Fruit fly (Drosophila melanogaster) whole organism, embryonic: ENCODE results near the gene AstCC.

Experiments
- CG10366 ChIP-seq: fragments of 200-800 bp; sonication (Bioruptor generic); IDR thresholded peaks from 2 replicates; pipeline ENCODE4 v1.3.6; 2022; ENCODE audit warnings: missing biosample characterization, missing genetic modification characterization
- CG10543 ChIP-seq: fragments of 200-800 bp; sonication (Bioruptor generic); optimal IDR thresholded peaks from 3 replicates; lab custom pipeline; 2017; ENCODE audit warnings: missing biosample characterization, mild to moderate bottlenecking, missing genetic modification characterization, moderate library complexity
- CG11504 ChIP-seq: fragments of 200-800 bp; sonication (Bioruptor generic); optimal IDR thresholded peaks from 3 replicates; lab custom pipeline; 2019; ENCODE audit warnings: missing biosample characterization, mild to moderate bottlenecking, missing genetic modification characterization, moderate library complexity
- CG11695 ChIP-seq: fragments of 200-800 bp; sonication (Bioruptor generic); IDR thresholded peaks from 3 replicates; pipeline ENCODE4 v1.3.6; 2022; ENCODE audit warnings: missing biosample characterization, missing genetic modification characterization
- CG14860 ChIP-seq: fragments of 200-800 bp; sonication (Bioruptor generic); IDR thresholded peaks from 3 replicates; pipeline ENCODE4 v1.3.6; 2022; ENCODE audit warnings: missing biosample characterization, missing genetic modification characterization; ENCODE audit not compliant: partially characterized antibody
- CG15269 ChIP-seq: fragments of 200-800 bp; sonication (Bioruptor generic); optimal IDR thresholded peaks from 2 replicates; lab custom pipeline; 2018; ENCODE audit warnings: missing biosample characterization, mild to moderate bottlenecking, missing genetic modification characterization, moderate library complexity
- CG15601 ChIP-seq: fragments of 200-800 bp; sonication (Bioruptor generic); optimal IDR thresholded peaks from 3 replicates; lab custom pipeline; 2019; ENCODE audit warnings: missing biosample characterization, mild to moderate bottlenecking, missing genetic modification characterization, moderate library complexity
- CG1603 ChIP-seq: fragments of 200-800 bp; sonication (Bioruptor generic); optimal IDR thresholded peaks from 2 replicates; lab custom pipeline; 2019; ENCODE audit warnings: missing biosample characterization, mild to moderate bottlenecking, missing genetic modification characterization, moderate library complexity
- CG3726 ChIP-seq: fragments of 200-800 bp; sonication (Bioruptor generic); IDR thresholded peaks from 3 replicates; pipeline ENCODE4, ENCODE4 v1.3.6; 2022; ENCODE audit warnings: missing biosample characterization, missing genetic modification characterization
- CG6689 ChIP-seq: fragments of 200-800 bp; sonication (Bioruptor generic); IDR thresholded peaks from 2 replicates; pipeline ENCODE4 v1.3.6; 2022; ENCODE audit warnings: missing biosample characterization, missing genetic modification characterization
- CG6813 ChIP-seq: fragments of 200-800 bp; sonication (Bioruptor generic); optimal IDR thresholded peaks from 2 replicates; lab custom pipeline; 2017; ENCODE audit warnings: missing biosample characterization, missing genetic modification characterization, mild to moderate bottlenecking, moderate library complexity, missing genetic modification reagents
- CG7556 ChIP-seq: fragments of 200-800 bp; sonication (Bioruptor generic); optimal IDR thresholded peaks from 2 replicates; lab custom pipeline; 2017; ENCODE audit warnings: missing biosample characterization, mild to moderate bottlenecking, missing genetic modification characterization
- CG8290 ChIP-seq, 3 experiments: fragments of 200-800 bp; sonication (Bioruptor generic); optimal IDR thresholded peaks; 2 replicates each; lab custom pipeline; 2016 to 2019; ENCODE audit warnings: missing biosample characterization in 3 of 3, missing genetic modification characterization in 3 of 3, mild to moderate bottlenecking in 2 of 3, moderate library complexity in 1 of 3
- CG9215 ChIP-seq: fragments of 200-800 bp; sonication (Bioruptor generic); IDR thresholded peaks from 2 replicates; pipeline ENCODE4 v1.3.6; 2022; ENCODE audit warnings: missing biosample characterization, missing genetic modification characterization
- CTCF ChIP-seq: fragments of 200-800 bp; sonication (Bioruptor generic); optimal IDR thresholded peaks from 2 replicates; lab custom pipeline; 2017; ENCODE audit warnings: missing biosample characterization, mild to moderate bottlenecking, missing genetic modification characterization, moderate library complexity
- Camta ChIP-seq: fragments of 200-800 bp; sonication (Bioruptor generic); optimal IDR thresholded peaks from 2 replicates; lab custom pipeline; 2016; ENCODE audit warnings: missing biosample characterization, missing genetic modification characterization
- Dll ChIP-seq: fragments of 200-800 bp; sonication (Bioruptor generic); IDR thresholded peaks from 4 replicates; pipeline ENCODE4 v1.3.6; 2022; ENCODE audit warnings: missing biosample characterization, missing genetic modification characterization; ENCODE audit not compliant: partially characterized antibody
- HmgZ ChIP-seq: fragments of 200-800 bp; sonication (Bioruptor generic); optimal IDR thresholded peaks from 2 replicates; lab custom pipeline; 2018; ENCODE audit warnings: missing biosample characterization, mild to moderate bottlenecking, missing genetic modification characterization
- Hsf ChIP-seq: fragments of 200-800 bp; sonication (Bioruptor generic); optimal IDR thresholded peaks from 3 replicates; lab custom pipeline; 2016; ENCODE audit warnings: missing biosample characterization, missing genetic modification characterization
- Lim3 ChIP-seq: fragments of 200-800 bp; sonication (Bioruptor generic); IDR thresholded peaks from 2 replicates; pipeline ENCODE4 v1.3.6; 2022; ENCODE audit warnings: missing biosample characterization, missing genetic modification characterization
- Lpt ChIP-seq: fragments of >200 bp; optimal IDR thresholded peaks from 2 replicates; lab custom pipeline; 2018; ENCODE audit warnings: missing biosample characterization, missing genetic modification characterization
- MESR4 ChIP-seq: fragments of 200-800 bp; sonication (Bioruptor generic); optimal IDR thresholded peaks from 2 replicates; lab custom pipeline; 2018; ENCODE audit warnings: missing biosample characterization, mild to moderate bottlenecking, missing genetic modification characterization, moderate library complexity
- Neu2 ChIP-seq: fragments of 200-800 bp; sonication (Bioruptor generic); optimal IDR thresholded peaks from 3 replicates; lab custom pipeline; 2016; ENCODE audit warnings: missing biosample characterization, missing genetic modification characterization, borderline replicate concordance
- Optix ChIP-seq: fragments of 200-800 bp; sonication (Bioruptor generic); IDR thresholded peaks from 3 replicates; pipeline ENCODE4 v1.3.6; 2022; ENCODE audit warnings: missing biosample characterization, missing genetic modification characterization
- Six4 ChIP-seq: fragments of 200-800 bp; sonication (Bioruptor generic); optimal IDR thresholded peaks from 2 replicates; lab custom pipeline; 2016; ENCODE audit warnings: missing biosample characterization, missing genetic modification characterization
- Sry-β ChIP-seq: fragments of 200-800 bp; sonication (Bioruptor generic); optimal IDR thresholded peaks from 2 replicates; lab custom pipeline; 2018; ENCODE audit warnings: missing biosample characterization, mild to moderate bottlenecking, missing genetic modification characterization, moderate library complexity
- Ssrp ChIP-seq: fragments of 200-800 bp; sonication (Bioruptor generic); optimal IDR thresholded peaks from 2 replicates; lab custom pipeline; 2018; ENCODE audit warnings: missing biosample characterization, mild to moderate bottlenecking, missing genetic modification characterization, moderate library complexity
- ara ChIP-seq: fragments of 200-800 bp; sonication (Bioruptor generic); IDR thresholded peaks from 2 replicates; pipeline ENCODE4 v1.3.6; 2022; ENCODE audit warnings: missing biosample characterization, missing genetic modification characterization
- bsh ChIP-seq, 2 experiments: fragments of 200-800 bp; sonication (Bioruptor generic); optimal IDR thresholded peaks; 2 replicates each; lab custom pipeline; 2017 to 2018; ENCODE audit warnings: mild to moderate bottlenecking in 2 of 2, missing biosample characterization in 2 of 2, missing genetic modification characterization in 2 of 2, moderate library complexity in 1 of 2
- chif ChIP-seq, 2 experiments: fragments of 200-800 bp; sonication (Bioruptor generic); optimal IDR thresholded peaks; 3 replicates each; lab custom pipeline; 2016; ENCODE audit warnings: missing biosample characterization in 2 of 2, missing genetic modification characterization in 2 of 2
- chm ChIP-seq: fragments of 200-800 bp; sonication (Bioruptor generic); IDR thresholded peaks from 2 replicates; pipeline ENCODE4 v1.3.6; 2022; ENCODE audit warnings: missing biosample characterization, missing genetic modification characterization
- ci ChIP-seq: fragments of 200-800 bp; sonication (Bioruptor generic); IDR thresholded peaks from 3 replicates; pipeline ENCODE4 v1.3.6; 2022; ENCODE audit warnings: missing biosample characterization, missing genetic modification characterization
- crp ChIP-seq, 2 experiments: fragments of 200-800 bp; sonication (Bioruptor generic); optimal IDR thresholded peaks; 2 replicates in 1 of 2; 3 replicates in 1 of 2; lab custom pipeline; 2017; ENCODE audit warnings: missing biosample characterization in 2 of 2, missing genetic modification characterization in 2 of 2, mild to moderate bottlenecking in 1 of 2, moderate library complexity in 1 of 2
- dysf ChIP-seq: fragments of 200-800 bp; sonication (Bioruptor generic); IDR thresholded peaks from 3 replicates; pipeline ENCODE4 v1.3.6; 2022; ENCODE audit warnings: missing biosample characterization, missing genetic modification characterization
- eyg ChIP-seq: fragments of 200-800 bp; sonication (Bioruptor generic); optimal IDR thresholded peaks from 3 replicates; lab custom pipeline; 2016; ENCODE audit warnings: missing biosample characterization, missing genetic modification characterization
- gcm2 ChIP-seq: fragments of 200-800 bp; sonication (Bioruptor generic); optimal IDR thresholded peaks from 2 replicates; lab custom pipeline; 2016; ENCODE audit warnings: missing biosample characterization, missing genetic modification characterization
- gfzf ChIP-seq: fragments of 200-800 bp; sonication (Bioruptor generic); optimal IDR thresholded peaks from 2 replicates; lab custom pipeline; 2016; ENCODE audit warnings: missing biosample characterization, mild to moderate bottlenecking, missing genetic modification characterization, moderate library complexity
- gsb ChIP-seq: fragments of 200-800 bp; sonication (Bioruptor generic); IDR thresholded peaks from 2 replicates; pipeline ENCODE4 v1.3.6; 2022; ENCODE audit warnings: missing biosample characterization, missing genetic modification characterization
- klu ChIP-seq: fragments of 200-800 bp; sonication (Bioruptor generic); IDR thresholded peaks from 2 replicates; pipeline ENCODE4 v1.3.6; 2022; ENCODE audit warnings: missing biosample characterization, missing genetic modification characterization
- lola ChIP-seq, 3 experiments: fragments of >200 bp in 2 of 3; fragments of 200-800 bp in 1 of 3; sonication (Bioruptor generic) in 1 of 3; optimal IDR thresholded peaks; 2 replicates each; lab custom pipeline; 2017 to 2019; ENCODE audit warnings: missing biosample characterization in 3 of 3, missing genetic modification characterization in 3 of 3, mild to moderate bottlenecking in 1 of 3, moderate library complexity in 1 of 3
- nmo ChIP-seq: fragments of 200-800 bp; sonication (Bioruptor generic); optimal IDR thresholded peaks from 2 replicates; lab custom pipeline; 2018; ENCODE audit warnings: missing biosample characterization, mild to moderate bottlenecking, missing genetic modification characterization, moderate library complexity
- sens ChIP-seq: fragments of 200-800 bp; sonication (Bioruptor generic); peaks from one replicate; lab custom pipeline; 2016; ENCODE audit warnings: missing biosample characterization, missing genetic modification characterization
- shn ChIP-seq: fragments of 200-800 bp; sonication (Bioruptor generic); optimal IDR thresholded peaks from 3 replicates; lab custom pipeline; 2016; ENCODE audit warnings: missing biosample characterization, missing genetic modification characterization
- tna ChIP-seq: fragments of 200-800 bp; sonication (Bioruptor generic); IDR thresholded peaks from 2 replicates; pipeline ENCODE4 v1.3.6; 2022; ENCODE audit warnings: missing biosample characterization, missing genetic modification characterization; ENCODE audit not compliant: partially characterized antibody
- toy ChIP-seq: fragments of 200-800 bp; sonication (Bioruptor generic); IDR thresholded peaks from 2 replicates; pipeline ENCODE4 v1.3.6; 2022; ENCODE audit warnings: missing biosample characterization, missing genetic modification characterization
- trem ChIP-seq: fragments of 200-800 bp; optimal IDR thresholded peaks from 3 replicates; lab custom pipeline; 2019; ENCODE audit warnings: missing biosample characterization, mild to moderate bottlenecking, missing genetic modification characterization, moderate library complexity
- tup ChIP-seq: fragments of 200-800 bp; sonication (Bioruptor generic); optimal IDR thresholded peaks from 2 replicates; lab custom pipeline; 2016; ENCODE audit warnings: missing biosample characterization, mild to moderate bottlenecking, missing genetic modification characterization, moderate library complexity

Gene AstCC

DNA sequence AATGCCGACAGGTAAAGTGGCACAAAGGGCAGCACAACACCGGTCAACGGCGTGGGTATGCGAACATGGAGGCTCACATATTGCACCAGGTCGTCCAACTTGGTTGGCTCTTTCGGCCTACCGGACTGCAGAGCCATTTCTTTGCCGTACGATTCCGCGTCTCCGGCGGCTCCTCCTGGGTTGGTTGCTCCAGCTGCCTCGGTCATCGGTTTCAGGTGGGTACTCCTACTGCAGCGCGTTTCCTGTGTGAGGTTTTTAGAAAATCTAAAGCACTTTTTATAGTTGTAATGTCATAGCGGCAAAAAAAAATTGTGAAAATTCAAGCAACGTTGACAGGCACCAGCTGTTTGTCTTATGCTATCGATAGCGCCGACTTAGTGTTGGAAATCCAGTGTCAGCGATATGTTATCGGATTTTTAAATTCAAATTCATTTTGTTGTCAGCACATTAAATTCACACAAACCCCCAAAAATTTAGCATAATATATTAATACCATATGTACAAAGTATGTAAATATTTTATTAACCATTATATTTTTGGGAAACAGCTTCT, 35.0 kb upstream of the AstCC start, which contains the start of gene CG6230 (continued):
- TF ChIP-seq trem (tag; lab: Kevin White, UChicago) (peak; percentile 24), shn (GFP tag; lab: Kevin White, UChicago) (no peak), CG11504 (no peak), Six4 (GFP tag; lab: Kevin White, UChicago) (no peak), sens (GFP tag; lab: Kevin White, UChicago) (peak; percentile 27), lola (GFP tag; optimal IDR thresholded peaks at IDR 0.05; lab: Kevin White, UChicago) (no peak), Camta (no peak), CG14860 (GFP tag; lab: Robert Waterston, UW) (peak; percentile 26; the same call in 1 of the 3 replicates), CG3726 (GFP tag; lab: Robert Waterston, UW) (no peak), Lim3 (no peak), CG7556 (no peak), Optix (GFP tag; lab: Robert Waterston, UW) (no peak), ara (GFP tag; lab: Robert Waterston, UW) (no peak), CG6813 (GFP tag; lab: Kevin White, UChicago) (no peak), nmo (GFP tag; lab: Kevin White, UChicago) (peak; percentile 9), gfzf (GFP tag; lab: Kevin White, UChicago) (peak; percentile 18), CG6689 (GFP tag; lab: Robert Waterston, UW) (no peak), toy (GFP tag; lab: Robert Waterston, UW) (no peak), gcm2 (no peak), CG10543 (no peak), Dll (GFP tag; lab: Robert Waterston, UW) (peak; percentile 71; the same call in 2 of the 4 replicates)

DNA sequence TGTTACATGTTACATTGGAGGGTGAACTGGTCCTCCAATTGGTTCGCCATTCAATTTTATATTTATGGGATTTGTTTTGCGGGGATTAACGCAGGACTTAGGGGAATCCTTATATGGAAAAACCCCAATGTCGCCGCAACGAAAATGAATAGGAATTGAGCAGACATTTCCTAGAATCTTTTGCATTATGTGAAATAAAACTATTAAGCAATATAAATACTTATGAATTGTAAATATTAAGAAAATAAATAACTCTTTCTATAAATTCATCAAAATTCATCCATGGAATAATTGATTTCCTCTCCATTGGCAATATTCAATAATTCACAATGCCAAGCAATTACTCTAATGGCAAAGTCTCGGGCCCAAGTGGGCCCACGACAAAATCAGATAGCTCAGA, 28.7 kb upstream of the AstCC start, which contains the start of gene Gr32a:
Gene Gr32a (plus strand): TSS at position 301 of the 400 bp plus-strand sequence.
- TF ChIP-seq chif (GFP tag; optimal IDR thresholded peaks at IDR 0.05; lab: Kevin White, UChicago) = no peak
- no peak for TF ChIP-seq Sry-β (GFP tag; lab: Kevin White, UChicago)
- no peak for TF ChIP-seq tna (GFP tag; lab: Robert Waterston, UW)

DNA sequence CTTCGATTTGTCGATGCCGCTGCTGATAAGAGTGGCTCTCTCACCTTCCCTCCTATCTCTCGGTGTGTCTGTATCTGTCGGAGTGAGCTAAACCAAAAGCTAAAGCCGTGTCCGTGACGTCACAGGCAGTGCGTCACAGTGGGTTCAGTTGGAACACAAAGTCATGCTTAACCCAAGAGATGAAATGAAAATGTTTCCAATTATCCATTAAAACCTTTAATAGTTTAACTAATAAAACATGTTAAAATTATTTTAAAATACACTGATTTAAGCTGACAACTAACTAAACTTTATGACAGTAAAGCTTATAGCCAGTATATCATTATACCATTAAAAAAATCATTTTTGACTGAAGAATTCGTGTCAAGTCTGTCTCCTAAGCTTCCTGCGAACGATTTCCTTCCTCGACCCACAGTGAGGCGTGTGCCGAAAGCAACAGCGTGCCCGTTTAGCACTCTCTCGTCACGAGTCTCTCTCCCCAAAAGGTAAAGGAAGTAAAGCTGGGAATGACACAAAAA, 28.0 kb upstream of the AstCC start, which contains the start of gene Idua:
Gene Idua (minus strand): TSS at position 51 of the 518 bp plus-strand sequence.
- TF ChIP-seq chif (GFP tag; optimal IDR thresholded peaks at IDR 0.05; lab: Kevin White, UChicago) (peak in 1 of 2 experiments; percentile 21), ci (peak; percentile 61; the same call in 1 of the 3 replicates), dysf (GFP tag; lab: Robert Waterston, UW) (peak; percentile 66; the same call in 2 of the 3 replicates), CG8290 (GFP tag; optimal IDR thresholded peaks at IDR 0.05; lab: Kevin White, UChicago) (no peak), CG8290 (tag; optimal IDR thresholded peaks at IDR 0.05; lab: Kevin White, UChicago) (no peak), Neu2 (GFP tag; lab: Kevin White, UChicago) (no peak), tup (GFP tag; lab: Kevin White, UChicago) (no peak), chm (GFP tag; lab: Robert Waterston, UW) (no peak), crp (GFP tag; optimal IDR thresholded peaks at IDR 0.05; lab: Kevin White, UChicago) (peak in 1 of 2 experiments; percentile 8), HmgZ (tag; lab: Kevin White, UChicago) (peak; percentile 58), klu (GFP tag; lab: Robert Waterston, UW) (peak; percentile 44; the same call in 1 of the 2 replicates), CG15269 (tag; lab: Kevin White, UChicago) (no peak), CG9215 (peak; percentile 71), CG10366 (GFP tag; lab: Robert Waterston, UW) (peak; percentile 25; the same call in 1 of the 2 replicates), CG11695 (GFP tag; lab: Robert Waterston, UW) (peak; percentile 70; the same call in 2 of the 3 replicates), Hsf (GFP tag; lab: Kevin White, UChicago) (peak; percentile 60), CTCF (GFP tag; lab: Kevin White, UChicago) (no peak), MESR4 (GFP tag; lab: Kevin White, UChicago) (no peak), CG1603 (no peak), bsh (GFP tag; optimal IDR thresholded peaks at IDR 0.05; lab: Kevin White, UChicago) (peak; percentile 57 to 64), Lpt (GFP tag; lab: Kevin White, UChicago) (no peak), Ssrp (tag; lab: Kevin White, UChicago) (peak; percentile 58), CG15601 (tag; lab: Kevin White, UChicago) (peak; percentile 67), eyg (GFP tag; lab: Kevin White, UChicago) (no peak), gsb (GFP tag; lab: Robert Waterston, UW) (peak; percentile 40; the same call in 1 of the 2 replicates)
